Worm (Caenorhabditis elegans): ENCODE data around the gene srj-25.

srj-25 gene

DNA sequence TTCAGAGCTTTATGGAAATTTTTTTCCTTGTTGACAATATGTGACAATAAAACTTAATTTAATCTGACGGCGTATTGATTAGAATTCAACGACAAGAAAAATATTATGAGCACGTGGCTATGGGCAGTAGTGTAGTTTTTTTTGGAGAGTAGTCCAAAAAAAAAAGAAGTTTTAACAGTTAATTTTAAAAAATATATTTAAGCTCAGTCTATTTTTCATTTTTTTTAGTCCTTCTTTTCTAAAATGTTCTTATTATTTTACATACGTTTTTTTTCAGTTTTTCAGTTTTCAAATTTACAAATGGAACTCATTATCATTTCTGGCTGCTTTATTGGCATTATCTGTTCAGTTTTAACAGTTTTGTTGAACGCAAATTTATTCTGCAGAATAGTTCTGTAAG, 27.3 kb downstream of the srj-25 start, which contains the start of gene srbc-39:
srbc-39 (plus strand) TSS at position 301 of the 400 bp plus-strand sequence.
- TF ChIP-seq ztf-11 (tag; optimal IDR thresholded peaks at IDR 0.05) (no peak), mep-1 (tag; optimal IDR thresholded peaks at IDR 0.05) (no peak), tbx-8 (GFP tag; optimal IDR thresholded peaks at IDR 0.05) (no peak), mls-2 (tag; optimal IDR thresholded peaks at IDR 0.05) (no peak), nhr-28 (tag; optimal IDR thresholded peaks at IDR 0.05) (no peak), nhr-237 (tag; optimal IDR thresholded peaks at IDR 0.05) (no peak), unc-120 (tag; optimal IDR thresholded peaks at IDR 0.05; ENCODE audit: poor library complexity, severe bottlenecking) (no peak), drap-1 (GFP tag; optimal IDR thresholded peaks at IDR 0.05) (no peak), ceh-83 (GFP tag; optimal IDR thresholded peaks at IDR 0.05) (no peak), pha-4 (tag; optimal IDR thresholded peaks at IDR 0.05) (no peak), lsy-2 (tag; optimal IDR thresholded peaks at IDR 0.05) (no peak), bed-3 (GFP tag; optimal IDR thresholded peaks at IDR 0.05) (no peak), nhr-2 (tag; optimal IDR thresholded peaks at IDR 0.05) (no peak), ceh-43 (GFP tag; optimal IDR thresholded peaks at IDR 0.05) (no peak), elt-3 (tag; optimal IDR thresholded peaks at IDR 0.05) (no peak), unc-62 (GFP tag; optimal IDR thresholded peaks at IDR 0.05) (no peak)

- TF ChIP-seq elt-1 (tag; optimal IDR thresholded peaks at IDR 0.05; ENCODE audit: borderline replicate concordance, insufficient read depth): no peak
- TF ChIP-seq mep-1 (tag; optimal IDR thresholded peaks at IDR 0.05): no peak
- TF ChIP-seq drap-1 (GFP tag; optimal IDR thresholded peaks at IDR 0.05): no peak
Observed at ce11 chrV:706918-707317, 29.2 kb downstream of the srj-25 start, which contains the start of gene srbc-38. TSS of gene srbc-38 (plus strand) at chrV:707218.

ce11 chrV:702260-702659, 33.8 kb downstream of the srj-25 start, which contains the start of gene srbc-37:
TSS of gene srbc-37 (plus strand) at chrV:702560.
- TF ChIP-seq blmp-1 (tag; optimal IDR thresholded peaks at IDR 0.05): no peak
- TF ChIP-seq nhr-76 (tag; optimal IDR thresholded peaks at IDR 0.05): no peak
- no peak for TF ChIP-seq drap-1 (GFP tag; optimal IDR thresholded peaks at IDR 0.05)
- no peak for TF ChIP-seq sptf-1 (tag; optimal IDR thresholded peaks at IDR 0.05)
- no peak for TF ChIP-seq ceh-39 (tag; optimal IDR thresholded peaks at IDR 0.05)
- TF ChIP-seq mep-1 (tag; optimal IDR thresholded peaks at IDR 0.05): no peak
- TF ChIP-seq unc-62 (GFP tag; optimal IDR thresholded peaks at IDR 0.05): no peak
- no peak for TF ChIP-seq lin-13 (tag; optimal IDR thresholded peaks at IDR 0.05)
- TF ChIP-seq lsy-2 (tag; optimal IDR thresholded peaks at IDR 0.05): no peak
- TF ChIP-seq snpc-4 (tag; optimal IDR thresholded peaks at IDR 0.05): no peak
- TF ChIP-seq elt-1 (tag; optimal IDR thresholded peaks at IDR 0.05; ENCODE audit: borderline replicate concordance, insufficient read depth): no peak
- no peak for TF ChIP-seq pha-4 (tag; optimal IDR thresholded peaks at IDR 0.05)
- no peak for TF ChIP-seq lin-32 (GFP tag; optimal IDR thresholded peaks at IDR 0.05)
- TF ChIP-seq nhr-2 (tag; optimal IDR thresholded peaks at IDR 0.05): no peak
- TF ChIP-seq unc-120 (tag; optimal IDR thresholded peaks at IDR 0.05; ENCODE audit: poor library complexity, severe bottlenecking): no peak
- no peak for TF ChIP-seq unc-39 (tag; optimal IDR thresholded peaks at IDR 0.05)
- TF ChIP-seq nhr-237 (tag; optimal IDR thresholded peaks at IDR 0.05): no peak
- TF ChIP-seq cnd-1 (tag; optimal IDR thresholded peaks at IDR 0.05): no peak
- no peak for TF ChIP-seq ham-2 (GFP tag; optimal IDR thresholded peaks at IDR 0.05)
- no peak for TF ChIP-seq sem-2 (GFP tag; optimal IDR thresholded peaks at IDR 0.05)

ce11 chrV:699489-700129, 36.5 kb downstream of the srj-25 start, which contains the start of the genes ugt-29 and srx-5:
TSS of gene ugt-29 (minus strand) at chrV:699589.
TSS of gene srx-5 (plus strand) at chrV:700079.
- TF ChIP-seq lin-13 (tag; optimal IDR thresholded peaks at IDR 0.05) (no peak), elt-3 (tag; optimal IDR thresholded peaks at IDR 0.05) (no peak), ceh-39 (tag; optimal IDR thresholded peaks at IDR 0.05) (no peak), ceh-83 (GFP tag; optimal IDR thresholded peaks at IDR 0.05) (no peak), tbx-8 (GFP tag; optimal IDR thresholded peaks at IDR 0.05) (no peak), ztf-11 (tag; optimal IDR thresholded peaks at IDR 0.05) (no peak), ham-2 (GFP tag; optimal IDR thresholded peaks at IDR 0.05) (no peak), unc-39 (tag; optimal IDR thresholded peaks at IDR 0.05) (no peak), elt-1 (tag; optimal IDR thresholded peaks at IDR 0.05; ENCODE audit: borderline replicate concordance, insufficient read depth) (no peak), nhr-28 (tag; optimal IDR thresholded peaks at IDR 0.05) (no peak), cnd-1 (tag; optimal IDR thresholded peaks at IDR 0.05) (no peak), nhr-237 (tag; optimal IDR thresholded peaks at IDR 0.05) (no peak), flh-1 (GFP tag; optimal IDR thresholded peaks at IDR 0.05) (no peak)

ce11 chrV:699051-699450, 37.0 kb downstream of the srj-25 start:
- peak; percentile 74 for TF ChIP-seq zip-8 (tag; optimal IDR thresholded peaks at IDR 0.05)
- TF ChIP-seq M03D4.4 (tag; optimal IDR thresholded peaks at IDR 0.05): no peak

Measured in whole organism, mixed stage, embryonic.